Worm (Caenorhabditis elegans) whole organism, early embryonic: ENCODE results near the gene bath-3.

Source experiments
- B0310.2 ChIP-seq: sonication (generic microtip); optimal IDR thresholded peaks from 2 replicates; lab custom pipeline; 2016; ENCODE audit warnings: mild to moderate bottlenecking, missing genetic modification characterization, missing compliant biosample characterization
- aly-1 ChIP-seq: sonication (generic microtip); optimal IDR thresholded peaks from 2 replicates; lab custom pipeline; 2016; ENCODE audit warnings: missing genetic modification characterization, missing compliant biosample characterization
- ama-1 ChIP-seq: fragments of 150-350 bp; optimal IDR thresholded peaks from 2 replicates; lab custom pipeline; 2014
- flt-1 ChIP-seq: fragments of 200-800 bp; sonication (Bioruptor generic); IDR thresholded peaks from 2 replicates; pipeline ENCODE4 v1.3.6; 2022; ENCODE audit warnings: missing genetic modification characterization, missing compliant biosample characterization
- hmg-4 ChIP-seq: fragments of 200-800 bp; sonication (Bioruptor generic); optimal IDR thresholded peaks from 2 replicates; lab custom pipeline; 2018; ENCODE audit warnings: mild to moderate bottlenecking, missing genetic modification characterization, missing compliant biosample characterization
- hnd-1 ChIP-seq: sonication (generic microtip); optimal IDR thresholded peaks from 2 replicates; lab custom pipeline; 2016; ENCODE audit warnings: missing genetic modification characterization, missing compliant biosample characterization
- pes-1 ChIP-seq: fragments of 200-800 bp; sonication (Bioruptor generic); IDR thresholded peaks from 2 replicates; pipeline ENCODE4 v1.3.6; 2022; ENCODE audit warnings: missing genetic modification reagents, missing genetic modification characterization, missing compliant biosample characterization
- tbx-11 ChIP-seq: fragments of 200-800 bp; sonication (Bioruptor generic); IDR thresholded peaks from 2 replicates; pipeline ENCODE4 v1.3.6; 2022; ENCODE audit warnings: missing genetic modification characterization, missing compliant biosample characterization

DNA sequence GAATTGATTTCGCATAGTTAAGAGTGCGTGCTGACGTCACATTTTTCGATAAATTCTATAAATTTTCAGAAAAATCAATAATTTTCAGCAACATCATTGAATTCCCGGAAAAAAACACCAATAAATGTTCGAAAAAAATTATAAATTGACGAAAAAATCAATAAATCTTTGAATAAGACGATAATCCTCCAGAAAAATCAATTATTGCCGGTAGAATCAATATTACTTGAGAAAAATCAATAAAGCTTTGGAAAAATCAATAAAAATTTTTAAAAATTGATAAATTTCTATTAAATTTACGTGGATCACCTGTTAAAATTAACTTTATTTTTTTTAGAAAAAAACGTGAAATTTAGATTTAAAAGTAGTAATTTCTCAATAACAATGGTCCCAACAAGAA lies 16.4 kb downstream of the bath-3 start:
- no peak for TF ChIP-seq flt-1
- TF ChIP-seq ama-1: no peak
- no peak for TF ChIP-seq B0310.2 (tag; lab: Kevin White, UChicago)
- TF ChIP-seq pes-1 (GFP tag; lab: Robert Waterston, UW): no peak
- TF ChIP-seq aly-1 (tag; lab: Kevin White, UChicago): no peak
- TF ChIP-seq hmg-4 (GFP tag; lab: Kevin White, UChicago): no peak
- no peak for TF ChIP-seq hnd-1 (tag; lab: Kevin White, UChicago)
- no peak for TF ChIP-seq tbx-11 (GFP tag; lab: Robert Waterston, UW)
